Fruit fly (Drosophila melanogaster) whole organism, wandering third instar larva: ENCODE results near the gene kipf.

ENCODE experiments used
- Abd-B ChIP-seq: fragments of >200 bp; optimal IDR thresholded peaks from 2 replicates; lab custom pipeline; 2017; ENCODE audit warnings: missing biosample characterization, missing genetic modification characterization
- CrebA ChIP-seq: fragments of 200-800 bp; sonication (Bioruptor generic); optimal IDR thresholded peaks from 2 replicates; lab custom pipeline; 2016; ENCODE audit warnings: missing biosample characterization, mild to moderate bottlenecking, missing genetic modification characterization, borderline replicate concordance
- Hr83 ChIP-seq: fragments of 200-300 bp; sonication (Bioruptor generic); optimal IDR thresholded peaks from 2 replicates; lab custom pipeline; 2016; ENCODE audit warnings: missing biosample characterization, mild to moderate bottlenecking, missing genetic modification characterization, moderate library complexity; ENCODE audit not compliant: poor library complexity, severe bottlenecking
- br ChIP-seq: fragments of 200-800 bp; sonication (Bioruptor generic); optimal IDR thresholded peaks from 2 replicates; lab custom pipeline; 2016; ENCODE audit warnings: missing biosample characterization, missing genetic modification characterization
- ey ChIP-seq: fragments of 200-800 bp; sonication (Bioruptor generic); optimal IDR thresholded peaks from 2 replicates; lab custom pipeline; 2016; ENCODE audit warnings: missing biosample characterization, missing genetic modification characterization
- pan ChIP-seq: fragments of >200 bp; optimal IDR thresholded peaks from 2 replicates; lab custom pipeline; 2017
- psq ChIP-seq: fragments of 200-800 bp; sonication (Bioruptor generic); optimal IDR thresholded peaks from 3 replicates; lab custom pipeline; 2017; ENCODE audit warnings: missing biosample characterization, mild to moderate bottlenecking, missing genetic modification characterization, moderate library complexity
- sv ChIP-seq: fragments of 200-800 bp; sonication (Bioruptor generic); optimal IDR thresholded peaks from 3 replicates; lab custom pipeline; 2016; ENCODE audit warnings: missing biosample characterization, missing genetic modification characterization
- tai ChIP-seq: sonication (Bioruptor generic); optimal IDR thresholded peaks from 2 replicates; lab custom pipeline; 2016; ENCODE audit warnings: missing biosample characterization, missing genetic modification characterization
- usp ChIP-seq: fragments of >200 bp; optimal IDR thresholded peaks from 2 replicates; lab custom pipeline; 2017; ENCODE audit warnings: missing biosample characterization, missing genetic modification characterization
- woc ChIP-seq: sonication (Bioruptor generic); optimal IDR thresholded peaks from 2 replicates; lab custom pipeline; 2016; ENCODE audit warnings: missing biosample characterization, mild to moderate bottlenecking, missing genetic modification characterization

- TF ChIP-seq pan (no peak), br (GFP tag; lab: Kevin White, UChicago) (peak; percentile 29), tai (no peak), ey (GFP tag; lab: Kevin White, UChicago) (no peak), sv (GFP tag; lab: Kevin White, UChicago) (no peak), psq (peak; percentile 33), CrebA (GFP tag; lab: Kevin White, UChicago) (no peak), Abd-B (no peak), woc (GFP tag; lab: Kevin White, UChicago) (no peak), Hr83 (GFP tag; lab: Kevin White, UChicago) (no peak), usp (GFP tag; lab: Kevin White, UChicago) (no peak)
Measured at dm6 chr3R:7964751-7965319, 51.2 kb downstream of the kipf start.
